Fruit fly (Drosophila melanogaster) whole organism, embryonic: Measurements from ENCODE around the gene Mco4.

Experiments
- Abd-B ChIP-seq: fragments of 200-800 bp; sonication (Bioruptor generic); optimal IDR thresholded peaks from 2 replicates; lab custom pipeline; 2018; ENCODE audit warnings: missing biosample characterization, mild to moderate bottlenecking, missing genetic modification characterization, moderate library complexity
- Aef1 ChIP-seq: fragments of 200-800 bp; sonication (Bioruptor generic); IDR thresholded peaks from 3 replicates; pipeline ENCODE4 v1.3.6; 2022; ENCODE audit warnings: missing biosample characterization, missing genetic modification characterization
- CG10267 ChIP-seq: fragments of 200-800 bp; sonication (Bioruptor generic); optimal IDR thresholded peaks from 2 replicates; lab custom pipeline; 2018; ENCODE audit warnings: missing biosample characterization, mild to moderate bottlenecking, missing genetic modification characterization, moderate library complexity
- CG10366 ChIP-seq: fragments of 200-800 bp; sonication (Bioruptor generic); IDR thresholded peaks from 2 replicates; pipeline ENCODE4 v1.3.6; 2022; ENCODE audit warnings: missing biosample characterization, missing genetic modification characterization
- CG11093 ChIP-seq: fragments of 200-800 bp; sonication (Bioruptor generic); IDR thresholded peaks from 3 replicates; pipeline ENCODE4 v1.3.6; 2022; ENCODE audit warnings: missing biosample characterization, missing genetic modification characterization
- CG12219 ChIP-seq: fragments of 200-800 bp; sonication (Bioruptor generic); optimal IDR thresholded peaks from 3 replicates; lab custom pipeline; 2018; ENCODE audit warnings: missing biosample characterization, mild to moderate bottlenecking, missing genetic modification characterization
- CG14441 ChIP-seq: fragments of 200-800 bp; sonication (Bioruptor generic); IDR thresholded peaks from 2 replicates; pipeline ENCODE4 v1.3.6; 2022; ENCODE audit warnings: missing biosample characterization, missing genetic modification characterization
- CG14860 ChIP-seq: fragments of 200-800 bp; sonication (Bioruptor generic); IDR thresholded peaks from 3 replicates; pipeline ENCODE4 v1.3.6; 2022; ENCODE audit warnings: missing biosample characterization, missing genetic modification characterization; ENCODE audit not compliant: partially characterized antibody
- CG15601 ChIP-seq: fragments of 200-800 bp; sonication (Bioruptor generic); optimal IDR thresholded peaks from 3 replicates; lab custom pipeline; 2019; ENCODE audit warnings: missing biosample characterization, mild to moderate bottlenecking, missing genetic modification characterization, moderate library complexity
- CG1602 ChIP-seq: fragments of 200-800 bp; sonication (Bioruptor generic); optimal IDR thresholded peaks from 3 replicates; lab custom pipeline; 2016; ENCODE audit warnings: missing biosample characterization, missing genetic modification characterization
- CG16815 ChIP-seq: fragments of 200-800 bp; sonication (Bioruptor generic); optimal IDR thresholded peaks from 3 replicates; lab custom pipeline; 2017; ENCODE audit warnings: missing biosample characterization, mild to moderate bottlenecking, missing genetic modification characterization
- CG17802 ChIP-seq: fragments of 200-800 bp; sonication (Bioruptor generic); optimal IDR thresholded peaks from 2 replicates; lab custom pipeline; 2018; ENCODE audit warnings: missing biosample characterization, mild to moderate bottlenecking, missing genetic modification characterization, moderate library complexity
- CG18619 ChIP-seq: fragments of 200-800 bp; sonication (Bioruptor generic); optimal IDR thresholded peaks from 3 replicates; lab custom pipeline; 2017; ENCODE audit warnings: missing biosample characterization, mild to moderate bottlenecking, missing genetic modification characterization
- CG2199 ChIP-seq: fragments of 200-800 bp; sonication (Bioruptor generic); IDR thresholded peaks from 3 replicates; pipeline ENCODE4 v1.3.6; 2022; ENCODE audit warnings: missing biosample characterization, missing genetic modification characterization
- CG32772 ChIP-seq: fragments of 200-800 bp; sonication (Bioruptor generic); IDR thresholded peaks from 2 replicates; pipeline ENCODE4 v1.3.6; 2022; ENCODE audit warnings: missing biosample characterization, missing genetic modification characterization
- CG34224 ChIP-seq: fragments of 200-800 bp; sonication (Bioruptor generic); IDR thresholded peaks from 3 replicates; pipeline ENCODE4 v1.3.6; 2022; ENCODE audit warnings: missing biosample characterization, missing genetic modification characterization; ENCODE audit not compliant: partially characterized antibody
- CG6854 ChIP-seq: fragments of 200-800 bp; sonication (Bioruptor generic); optimal IDR thresholded peaks from 3 replicates; lab custom pipeline; 2017; ENCODE audit warnings: missing biosample characterization, mild to moderate bottlenecking, missing genetic modification characterization
- CG7357 ChIP-seq: fragments of 200-800 bp; sonication (Bioruptor generic); IDR thresholded peaks from 3 replicates; pipeline ENCODE4 v1.3.6; 2022; ENCODE audit warnings: missing biosample characterization, missing genetic modification characterization
- CG9609 ChIP-seq: fragments of 200-800 bp; sonication (Bioruptor generic); optimal IDR thresholded peaks from 3 replicates; lab custom pipeline; 2016; ENCODE audit warnings: missing biosample characterization, missing genetic modification characterization
- CG9932 ChIP-seq: fragments of 200-800 bp; sonication (Bioruptor generic); IDR thresholded peaks from 2 replicates; pipeline ENCODE4 v1.3.6; 2022; ENCODE audit warnings: missing biosample characterization, missing genetic modification characterization
- Gsc ChIP-seq: fragments of 200-800 bp; sonication (Bioruptor generic); IDR thresholded peaks from 2 replicates; pipeline ENCODE4 v1.3.6; 2022; ENCODE audit warnings: missing biosample characterization, missing genetic modification characterization
- Gug ChIP-seq: fragments of 200-800 bp; sonication (Bioruptor generic); IDR thresholded peaks from 4 replicates; pipeline ENCODE4 v1.3.6; 2022; ENCODE audit warnings: missing biosample characterization, missing genetic modification characterization
- Lhr ChIP-seq: fragments of 200-800 bp; sonication (Bioruptor generic); optimal IDR thresholded peaks from 3 replicates; lab custom pipeline; 2017; ENCODE audit warnings: mild to moderate bottlenecking, missing biosample characterization, missing genetic modification reagents, missing genetic modification characterization
- MBD-R2 ChIP-seq: fragments of 200-800 bp; sonication (Bioruptor generic); IDR thresholded peaks from 2 replicates; pipeline ENCODE4 v1.3.6; 2022; ENCODE audit warnings: missing biosample characterization, missing genetic modification characterization
- Nf-YB ChIP-seq: fragments of 200-800 bp; sonication (Bioruptor generic); optimal IDR thresholded peaks from 3 replicates; lab custom pipeline; 2019; ENCODE audit warnings: missing biosample characterization, mild to moderate bottlenecking, missing genetic modification characterization, moderate library complexity
- Oli ChIP-seq: fragments of 200-800 bp; sonication (Bioruptor generic); optimal IDR thresholded peaks from 2 replicates; lab custom pipeline; 2018; ENCODE audit warnings: missing biosample characterization, mild to moderate bottlenecking, missing genetic modification characterization, moderate library complexity
- Six4 ChIP-seq: fragments of 200-800 bp; sonication (Bioruptor generic); optimal IDR thresholded peaks from 2 replicates; lab custom pipeline; 2016; ENCODE audit warnings: missing biosample characterization, missing genetic modification characterization
- Sry-β ChIP-seq: fragments of 200-800 bp; sonication (Bioruptor generic); optimal IDR thresholded peaks from 2 replicates; lab custom pipeline; 2018; ENCODE audit warnings: missing biosample characterization, mild to moderate bottlenecking, missing genetic modification characterization, moderate library complexity
- Taf1 ChIP-seq: fragments of 200-800 bp; sonication (Bioruptor generic); IDR thresholded peaks from 2 replicates; pipeline ENCODE4 v1.3.6; 2022; ENCODE audit warnings: missing biosample characterization, missing genetic modification characterization
- Tbp ChIP-seq: fragments of >200 bp; optimal IDR thresholded peaks from 2 replicates; lab custom pipeline; 2018; ENCODE audit warnings: missing biosample characterization, missing genetic modification characterization
- bbx ChIP-seq: fragments of 200-800 bp; sonication (Bioruptor generic); IDR thresholded peaks from 2 replicates; pipeline ENCODE4 v1.3.6; 2022; ENCODE audit warnings: missing biosample characterization, missing genetic modification characterization; ENCODE audit not compliant: partially characterized antibody
- bigmax ChIP-seq: fragments of 200-800 bp; sonication (Bioruptor generic); optimal IDR thresholded peaks from 2 replicates; lab custom pipeline; 2018; ENCODE audit warnings: missing biosample characterization, mild to moderate bottlenecking, missing genetic modification characterization
- cato ChIP-seq: fragments of 200-800 bp; sonication (Bioruptor generic); optimal IDR thresholded peaks from 2 replicates; lab custom pipeline; 2016; ENCODE audit warnings: missing biosample characterization, missing genetic modification characterization, borderline replicate concordance
- chm ChIP-seq: fragments of 200-800 bp; sonication (Bioruptor generic); IDR thresholded peaks from 2 replicates; pipeline ENCODE4 v1.3.6; 2022; ENCODE audit warnings: missing biosample characterization, missing genetic modification characterization
- ci ChIP-seq: fragments of 200-800 bp; sonication (Bioruptor generic); IDR thresholded peaks from 3 replicates; pipeline ENCODE4 v1.3.6; 2022; ENCODE audit warnings: missing biosample characterization, missing genetic modification characterization
- crc ChIP-seq: fragments of 200-800 bp; sonication (Bioruptor generic); optimal IDR thresholded peaks from 2 replicates; lab custom pipeline; 2016; ENCODE audit warnings: missing biosample characterization, missing genetic modification characterization
- disco-r ChIP-seq: fragments of 200-800 bp; sonication (Bioruptor generic); optimal IDR thresholded peaks from 2 replicates; lab custom pipeline; 2016; ENCODE audit warnings: missing biosample characterization, missing genetic modification characterization
- dysf ChIP-seq: fragments of 200-800 bp; sonication (Bioruptor generic); IDR thresholded peaks from 3 replicates; pipeline ENCODE4 v1.3.6; 2022; ENCODE audit warnings: missing biosample characterization, missing genetic modification characterization
- grn ChIP-seq: fragments of 200-800 bp; sonication (Bioruptor generic); optimal IDR thresholded peaks from 3 replicates; lab custom pipeline; 2017; ENCODE audit warnings: missing biosample characterization, missing genetic modification characterization
- gsb ChIP-seq: fragments of 200-800 bp; sonication (Bioruptor generic); IDR thresholded peaks from 2 replicates; pipeline ENCODE4 v1.3.6; 2022; ENCODE audit warnings: missing biosample characterization, missing genetic modification characterization
- ken ChIP-seq: fragments of 200-800 bp; sonication (Bioruptor generic); IDR thresholded peaks from 3 replicates; pipeline ENCODE4 v1.3.6; 2022; ENCODE audit warnings: missing biosample characterization, missing genetic modification characterization
- mld ChIP-seq: fragments of 200-800 bp; sonication (Bioruptor generic); IDR thresholded peaks from 3 replicates; pipeline ENCODE4 v1.3.6; 2022; ENCODE audit warnings: missing biosample characterization, missing genetic modification characterization; ENCODE audit not compliant: partially characterized antibody
- onecut ChIP-seq: fragments of 200-800 bp; sonication (Bioruptor generic); IDR thresholded peaks from 2 replicates; pipeline ENCODE4 v1.3.6; 2022; ENCODE audit warnings: missing biosample characterization, missing genetic modification characterization
- pho ChIP-seq: fragments of 200-800 bp; sonication (Bioruptor generic); optimal IDR thresholded peaks from 2 replicates; lab custom pipeline; 2016; ENCODE audit warnings: missing biosample characterization, missing genetic modification characterization
- pita ChIP-seq: fragments of 200-800 bp; sonication (Bioruptor generic); optimal IDR thresholded peaks from 2 replicates; lab custom pipeline; 2017; ENCODE audit warnings: missing biosample characterization, mild to moderate bottlenecking, missing genetic modification characterization
- sd ChIP-seq: fragments of 200-800 bp; sonication (Bioruptor generic); optimal IDR thresholded peaks from 3 replicates; lab custom pipeline; 2018; ENCODE audit warnings: missing biosample characterization, mild to moderate bottlenecking, missing genetic modification characterization, moderate library complexity
- sens-2 ChIP-seq: fragments of 200-800 bp; sonication (Bioruptor generic); IDR thresholded peaks from 2 replicates; pipeline ENCODE4 v1.3.6; 2022; ENCODE audit warnings: missing biosample characterization, missing genetic modification characterization
- sisA ChIP-seq: fragments of 200-800 bp; sonication (Bioruptor generic); IDR thresholded peaks from 2 replicates; pipeline ENCODE4 v1.3.6; 2022; ENCODE audit warnings: missing biosample characterization, missing genetic modification characterization
- slbo ChIP-seq: fragments of 200-800 bp; sonication (Bioruptor generic); IDR thresholded peaks from 2 replicates; pipeline ENCODE4 v1.3.6; 2022; ENCODE audit warnings: missing biosample characterization, missing genetic modification characterization
- tgo ChIP-seq: fragments of 200-800 bp; sonication (Bioruptor generic); IDR thresholded peaks from 3 replicates; pipeline ENCODE4 v1.3.6; 2022; ENCODE audit warnings: missing biosample characterization, missing genetic modification characterization
- tna ChIP-seq: fragments of 200-800 bp; sonication (Bioruptor generic); IDR thresholded peaks from 2 replicates; pipeline ENCODE4 v1.3.6; 2022; ENCODE audit warnings: missing biosample characterization, missing genetic modification characterization; ENCODE audit not compliant: partially characterized antibody
- yki ChIP-seq: fragments of >200 bp; optimal IDR thresholded peaks from 3 replicates; lab custom pipeline; 2018

Mco4 gene

dm6 chrX:17820252-17820651 lies 35.7 kb downstream of the Mco4 start (continued):
- no peak for TF ChIP-seq CG14860 (GFP tag; lab: Robert Waterston, UW)
- no peak for TF ChIP-seq CG32772 (GFP tag; lab: Robert Waterston, UW)
- no peak for TF ChIP-seq CG11093 (GFP tag; lab: Robert Waterston, UW)
- no peak for TF ChIP-seq tna
- peak; percentile 58 for TF ChIP-seq CG9932 (GFP tag; lab: Robert Waterston, UW)
- TF ChIP-seq CG9609 (GFP tag; lab: Kevin White, UChicago): no peak
- TF ChIP-seq Gsc (GFP tag; lab: Robert Waterston, UW): no peak
- no peak for TF ChIP-seq sisA (GFP tag; lab: Robert Waterston, UW)
- no peak for TF ChIP-seq Taf1
- TF ChIP-seq ken: no peak
- peak; percentile 25 for TF ChIP-seq CG10267 (tag; lab: Kevin White, UChicago)
- no peak for TF ChIP-seq CG14441
- TF ChIP-seq CG16815 (GFP tag; lab: Kevin White, UChicago): no peak
- no peak for TF ChIP-seq gsb
- TF ChIP-seq CG2199 (GFP tag; lab: Robert Waterston, UW): peak; percentile 85; the same call in 1 of the 3 replicates
- no peak for TF ChIP-seq Gug (GFP tag; lab: Robert Waterston, UW)
- TF ChIP-seq yki (lab: Kevin White, UChicago): no peak
- TF ChIP-seq bigmax (GFP tag; lab: Kevin White, UChicago): no peak
- no peak for TF ChIP-seq mld
- peak; percentile 49 for TF ChIP-seq CG15601 (tag; lab: Kevin White, UChicago)
- TF ChIP-seq sd: peak; percentile 35
- TF ChIP-seq Nf-YB (GFP tag; lab: Kevin White, UChicago): no peak
- TF ChIP-seq disco-r (GFP tag; lab: Kevin White, UChicago): no peak
- TF ChIP-seq onecut (GFP tag; lab: Robert Waterston, UW): no peak
- TF ChIP-seq pho: no peak
- TF ChIP-seq slbo (GFP tag; lab: Robert Waterston, UW): peak; percentile 59; the same call in 1 of the 2 replicates
- no peak for TF ChIP-seq crc (GFP tag; lab: Kevin White, UChicago)
- no peak for TF ChIP-seq CG12219 (GFP tag; lab: Kevin White, UChicago)
- no peak for TF ChIP-seq CG10366
- TF ChIP-seq CG1602 (GFP tag; lab: Kevin White, UChicago): peak; percentile 35
- TF ChIP-seq Six4: no peak
- TF ChIP-seq CG18619 (GFP tag; lab: Kevin White, UChicago): no peak
- TF ChIP-seq tgo (GFP tag; lab: Robert Waterston, UW): no peak
- no peak for TF ChIP-seq CG7357
- no peak for TF ChIP-seq grn
- TF ChIP-seq dysf: peak; percentile 42; the same call in 1 of the 3 replicates
- 0 out of 2 replicates have a peak, but pooled peaks have one; percentile 9 for TF ChIP-seq bbx (GFP tag; lab: Robert Waterston, UW)
- no peak for TF ChIP-seq CG17802
- TF ChIP-seq ci: 0 out of 3 replicates have a peak, but pooled peaks have one; percentile 40
- no peak for TF ChIP-seq CG6854 (GFP tag; lab: Kevin White, UChicago)
- no peak for TF ChIP-seq sens-2 (GFP tag; lab: Robert Waterston, UW)
- TF ChIP-seq Abd-B (GFP tag; lab: Kevin White, UChicago): peak; percentile 31
- TF ChIP-seq pita (GFP tag; lab: Kevin White, UChicago): peak; percentile 70
- TF ChIP-seq CG34224 (GFP tag; lab: Robert Waterston, UW): no peak
- TF ChIP-seq Lhr (GFP tag; lab: Kevin White, UChicago): peak; percentile 56
- TF ChIP-seq Aef1 (GFP tag; lab: Robert Waterston, UW): 0 out of 3 replicates have a peak, but pooled peaks have one; percentile 16
- TF ChIP-seq chm (GFP tag; lab: Robert Waterston, UW): no peak
- no peak for TF ChIP-seq Tbp
- TF ChIP-seq cato (GFP tag; lab: Kevin White, UChicago): no peak
- TF ChIP-seq MBD-R2 (GFP tag; lab: Robert Waterston, UW): peak; percentile 19; the same call in 1 of the 2 replicates
- TF ChIP-seq Oli (tag; lab: Kevin White, UChicago): no peak
- TF ChIP-seq Sry-β (GFP tag; lab: Kevin White, UChicago): no peak
